Worm (Caenorhabditis elegans) whole organism, L2 larva: ENCODE measurements around the gene Y57G11C.5.
"Not testable (repeated sequence)": the region's sequence is repeated elsewhere in the genome, so short reads cannot be mapped to it uniquely, and the experiment has no call there.

ENCODE experiments used
- C34F6.9 ChIP-seq: fragments of 150-350 bp; optimal IDR thresholded peaks from 2 replicates; lab custom pipeline; 2014; ENCODE audit warnings: missing biosample characterization, missing genetic modification characterization
- F13H6.1 ChIP-seq: sonication (generic microtip); optimal IDR thresholded peaks from 2 replicates; lab custom pipeline; 2016; ENCODE audit warnings: missing genetic modification characterization, missing compliant biosample characterization
- ZK546.5 ChIP-seq: sonication (generic microtip); optimal IDR thresholded peaks from 2 replicates; lab custom pipeline; 2017; ENCODE audit warnings: missing biosample characterization, missing genetic modification characterization
- aly-2 ChIP-seq: fragments of 150-350 bp; optimal IDR thresholded peaks from 2 replicates; lab custom pipeline; 2014; ENCODE audit warnings: missing biosample characterization, missing genetic modification characterization
- ama-1 ChIP-seq: fragments of 150-350 bp; optimal IDR thresholded peaks from 2 replicates; lab custom pipeline; 2018; ENCODE audit warnings: inconsistent platforms
- blmp-1 ChIP-seq: sonication (generic microtip); optimal IDR thresholded peaks from 2 replicates; lab custom pipeline; 2017; ENCODE audit warnings: missing genetic modification characterization, mild to moderate bottlenecking, missing compliant biosample characterization, antibody characterized with exemption, moderate library complexity; ENCODE audit not compliant: insufficient read depth
- ceh-16 ChIP-seq: fragments of 150-350 bp; optimal IDR thresholded peaks from 2 replicates; lab custom pipeline; 2014; ENCODE audit warnings: missing biosample characterization, missing genetic modification characterization
- ceh-82 ChIP-seq: fragments of 150-350 bp; optimal IDR thresholded peaks from 2 replicates; lab custom pipeline; 2014; ENCODE audit warnings: missing biosample characterization, missing genetic modification characterization
- crh-2 ChIP-seq: sonication (generic microtip); optimal IDR thresholded peaks from 2 replicates; lab custom pipeline; 2017; ENCODE audit warnings: missing biosample characterization, missing genetic modification characterization
- egl-27 ChIP-seq: sonication (generic microtip); optimal IDR thresholded peaks from 3 replicates; lab custom pipeline; 2017; ENCODE audit warnings: missing biosample characterization, missing genetic modification reagents, missing genetic modification characterization
- fos-1 ChIP-seq: fragments of 150-350 bp; optimal IDR thresholded peaks from 2 replicates; lab custom pipeline; 2014; ENCODE audit warnings: missing biosample characterization, missing genetic modification characterization
- lin-13 ChIP-seq: fragments of 150-350 bp; optimal IDR thresholded peaks from 2 replicates; lab custom pipeline; 2014; ENCODE audit warnings: missing biosample characterization, missing genetic modification reagents, missing genetic modification characterization
- lsy-2 ChIP-seq, 2 experiments: fragments of 150-350 bp in 1 of 2; sonication (generic microtip) in 1 of 2; optimal IDR thresholded peaks; 2 replicates each; lab custom pipeline; 2014 to 2017; ENCODE audit warnings: missing biosample characterization in 2 of 2, missing genetic modification characterization in 2 of 2
- mab-5 ChIP-seq: fragments of 150-350 bp; optimal IDR thresholded peaks from 2 replicates; lab custom pipeline; 2014; ENCODE audit warnings: missing biosample characterization, missing genetic modification characterization
- mbf-1 ChIP-seq: sonication (generic microtip); optimal IDR thresholded peaks from 2 replicates; lab custom pipeline; 2017; ENCODE audit warnings: missing biosample characterization, missing genetic modification characterization
- mdl-1 ChIP-seq, 2 experiments: fragments of 150-350 bp in 1 of 2; sonication (generic microtip) in 1 of 2; optimal IDR thresholded peaks; 2 replicates each; lab custom pipeline; 2017; ENCODE audit warnings: missing biosample characterization in 2 of 2, missing genetic modification characterization in 2 of 2
- nhr-129 ChIP-seq: fragments of 150-350 bp; optimal IDR thresholded peaks from 2 replicates; lab custom pipeline; 2014; ENCODE audit warnings: missing biosample characterization, missing genetic modification characterization
- nhr-21 ChIP-seq: fragments of 150-350 bp; optimal IDR thresholded peaks from 2 replicates; lab custom pipeline; 2014; ENCODE audit warnings: missing biosample characterization, missing genetic modification characterization
- nhr-237 ChIP-seq: fragments of 150-350 bp; optimal IDR thresholded peaks from 2 replicates; lab custom pipeline; 2014; ENCODE audit warnings: missing biosample characterization, missing genetic modification characterization
- nhr-6 ChIP-seq: fragments of 150-350 bp; optimal IDR thresholded peaks from 2 replicates; lab custom pipeline; 2014; ENCODE audit warnings: missing biosample characterization, missing genetic modification characterization
- nhr-77 ChIP-seq: fragments of 150-350 bp; optimal IDR thresholded peaks from 2 replicates; lab custom pipeline; 2014; ENCODE audit warnings: missing biosample characterization, missing genetic modification characterization
- sem-4 ChIP-seq: fragments of 150-350 bp; optimal IDR thresholded peaks from 2 replicates; lab custom pipeline; 2014; ENCODE audit warnings: missing biosample characterization, missing genetic modification reagents, missing genetic modification characterization
- sma-3 ChIP-seq: sonication (generic microtip); optimal IDR thresholded peaks from 2 replicates; lab custom pipeline; 2016; ENCODE audit warnings: missing genetic modification reagents, missing genetic modification characterization, missing compliant biosample characterization
- sma-9 ChIP-seq, 2 experiments: fragments of 150-350 bp in 1 of 2; sonication (generic microtip) in 1 of 2; optimal IDR thresholded peaks; 2 replicates each; lab custom pipeline; 2014 to 2016; ENCODE audit warnings: missing genetic modification characterization in 2 of 2, mild to moderate bottlenecking in 1 of 2, missing biosample characterization in 1 of 2, missing compliant biosample characterization in 1 of 2, missing genetic modification reagents in 1 of 2, moderate library complexity in 1 of 2
- snpc-4 ChIP-seq: fragments of 150-350 bp; optimal IDR thresholded peaks from 2 replicates; lab custom pipeline; 2014; ENCODE audit warnings: missing biosample characterization, missing genetic modification characterization
- unc-55 ChIP-seq: fragments of 150-350 bp; sonication (generic microtip); optimal IDR thresholded peaks from 3 replicates; lab custom pipeline; 2014; ENCODE audit warnings: missing biosample characterization, missing genetic modification reagents, missing genetic modification characterization
- unc-62 ChIP-seq: fragments of 150-350 bp; optimal IDR thresholded peaks from 2 replicates; lab custom pipeline; 2014; ENCODE audit warnings: missing biosample characterization, missing genetic modification reagents, missing genetic modification characterization
- ztf-1 ChIP-seq: fragments of 200-800 bp; sonication (Bioruptor generic); conservative IDR thresholded peaks from 2 replicates; pipeline ENCODE4 v1.3.6; 2022; ENCODE audit warnings: missing genetic modification characterization, missing compliant biosample characterization
- ztf-4 ChIP-seq: fragments of 150-350 bp; optimal IDR thresholded peaks from 2 replicates; lab custom pipeline; 2014; ENCODE audit warnings: missing biosample characterization, missing genetic modification characterization

Y57G11C.5 gene

DNA sequence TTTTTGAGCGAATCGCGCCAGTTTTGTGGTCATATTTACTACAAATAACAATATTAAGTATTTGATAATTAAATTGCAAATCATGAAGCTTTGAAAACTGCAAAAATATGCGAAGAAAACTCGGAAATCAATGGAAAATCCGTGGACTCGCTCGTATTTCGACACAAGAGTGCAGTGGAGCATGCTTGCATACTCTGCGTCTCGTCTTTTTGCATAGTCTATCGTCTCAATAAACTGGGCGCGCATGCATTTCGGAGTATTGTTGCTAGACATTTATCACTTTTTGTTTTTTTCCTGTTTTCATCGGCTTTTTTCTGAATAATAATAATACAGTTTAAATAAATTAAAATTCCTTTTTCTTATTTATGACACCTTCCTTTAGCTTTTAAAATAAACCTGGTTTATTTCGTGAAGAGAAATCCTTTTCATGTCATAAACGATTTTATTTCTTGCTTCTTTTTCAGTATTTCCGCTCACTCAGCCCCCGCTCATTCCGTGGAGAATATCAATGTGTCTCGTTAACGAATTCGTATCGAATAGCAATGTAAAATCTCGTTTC is 2.5 kb upstream of the Y57G11C.5 start, which contains the start of the genes mrps-7 and Y57G11C.3 (continued):
- peak; percentile 86 for TF ChIP-seq ceh-16 (tag; lab: Kevin White, UChicago)
- TF ChIP-seq nhr-77 (tag; lab: Kevin White, UChicago), result peak; percentile 37

DNA sequence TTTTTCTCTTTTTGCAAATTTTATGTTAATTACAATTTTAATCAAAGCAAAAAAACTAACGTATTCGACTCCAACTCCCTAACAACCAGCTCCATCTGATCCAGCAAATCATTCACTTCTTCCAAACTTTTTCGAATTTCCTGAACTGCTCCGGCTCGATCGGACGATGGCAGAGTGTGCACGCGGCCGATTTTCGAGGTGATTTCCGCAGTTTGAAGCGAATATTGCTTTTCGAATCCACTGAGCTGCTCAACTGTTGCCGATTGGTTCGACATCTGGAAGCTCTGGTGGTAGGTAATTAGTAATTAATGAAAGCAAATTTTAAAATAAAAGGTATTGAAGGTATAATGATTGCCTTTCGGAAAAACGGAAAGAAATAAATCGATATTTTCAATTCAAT is 1.1 kb upstream of the Y57G11C.5 start, which contains the start of gene vti-1:
TSS of gene vti-1 (minus strand) at position 284 of the 400 bp plus-strand sequence.
- no peak for TF ChIP-seq aly-2 (tag; lab: Kevin White, UChicago)
- no peak for TF ChIP-seq ama-1 (lab: Kevin White, UChicago)

DNA sequence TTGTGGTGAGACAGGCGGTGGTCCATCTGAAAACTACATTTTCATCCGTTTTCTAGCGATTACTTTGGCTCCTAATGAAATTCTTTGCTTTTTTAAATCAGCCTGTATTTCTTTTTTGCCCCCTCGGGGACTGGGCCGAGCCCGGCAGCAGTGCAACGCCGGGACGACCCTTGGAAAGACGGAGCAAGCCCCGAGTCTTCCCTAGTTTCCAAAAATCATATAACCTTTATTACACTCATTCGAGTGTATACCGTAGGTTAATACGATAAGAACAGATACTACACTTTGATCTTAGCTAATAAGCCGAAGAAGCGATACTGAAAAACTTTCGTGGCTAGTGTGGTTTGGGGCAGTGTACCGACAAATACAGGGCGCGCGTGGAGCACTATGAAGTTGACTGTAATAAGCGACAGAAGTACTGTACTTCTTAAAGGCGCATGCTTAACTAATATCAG is 490 bp downstream of the Y57G11C.5 start:
- TF ChIP-seq snpc-4, result peak; percentile 34
- peak; percentile 8 for TF ChIP-seq sma-3 (GFP tag; lab: Kevin White, UChicago)
- no peak for TF ChIP-seq mab-5 (tag; lab: Kevin White, UChicago)

DNA sequence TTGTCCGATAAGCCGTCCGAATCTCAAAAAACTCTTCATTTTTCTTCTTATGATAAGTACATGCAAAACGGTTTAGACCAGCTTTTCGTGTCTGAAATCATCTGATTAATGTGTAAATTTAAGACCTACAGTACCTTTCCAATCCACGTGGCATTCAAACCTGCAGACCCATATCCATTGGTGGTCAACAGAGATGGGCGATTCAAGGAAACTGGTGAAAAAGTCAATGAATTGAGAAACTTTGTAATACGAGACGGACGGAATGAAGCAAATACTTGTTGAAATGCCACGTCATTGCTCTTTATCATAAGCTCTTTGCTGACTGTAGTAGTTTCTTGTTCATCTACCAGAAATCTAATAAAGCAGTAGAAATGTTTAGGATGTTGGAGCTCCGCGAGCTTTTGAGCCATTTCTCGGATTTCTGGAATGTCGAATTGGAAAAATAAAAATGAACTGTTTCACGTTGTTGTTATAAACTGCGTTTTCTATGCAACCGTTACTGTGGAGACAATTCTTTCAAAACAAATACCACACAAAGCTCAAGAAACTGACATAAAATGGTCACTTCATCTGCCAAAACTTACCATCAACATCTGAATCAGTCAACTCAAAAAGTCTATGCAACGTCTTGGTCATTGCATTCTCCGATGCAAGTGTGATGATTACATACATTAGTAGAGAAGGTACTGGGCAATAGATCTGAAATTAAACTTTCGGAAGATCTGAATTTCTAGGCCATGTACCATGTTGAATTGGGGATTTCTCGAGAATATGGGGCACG is 1.1 kb downstream of the Y57G11C.5 start:
- TF ChIP-seq unc-62 (GFP tag; lab: Kevin White, UChicago), result no peak
- no peak for TF ChIP-seq mdl-1 (tag; optimal IDR thresholded peaks at IDR 0.05; lab: Kevin White, UChicago)
- no peak for TF ChIP-seq C34F6.9 (tag; lab: Kevin White, UChicago)
- TF ChIP-seq lsy-2 (tag; optimal IDR thresholded peaks at IDR 0.05; lab: Kevin White, UChicago), result peak in 1 of 2 experiments; percentile 28
- TF ChIP-seq nhr-129 (tag; lab: Kevin White, UChicago), result no peak
- TF ChIP-seq mbf-1 (tag; lab: Kevin White, UChicago), result no peak
- TF ChIP-seq nhr-21 (tag; lab: Kevin White, UChicago), result no peak
- no peak for TF ChIP-seq nhr-237 (tag; lab: Kevin White, UChicago)
- TF ChIP-seq ztf-1 (GFP tag; lab: Robert Waterston, UW), result no peak
- TF ChIP-seq ztf-4 (tag; lab: Kevin White, UChicago), result peak; percentile 39
- no peak for TF ChIP-seq egl-27 (tag; lab: Kevin White, UChicago)
- TF ChIP-seq ama-1 (lab: Kevin White, UChicago), result peak; percentile 81
- TF ChIP-seq aly-2 (tag; lab: Kevin White, UChicago), result no peak
- no peak for TF ChIP-seq sem-4 (tag; lab: Kevin White, UChicago)
- no peak for TF ChIP-seq blmp-1
- TF ChIP-seq ceh-82 (tag; lab: Kevin White, UChicago), result no peak
- TF ChIP-seq unc-55 (GFP tag; lab: Kevin White, UChicago), result no peak
- no peak for TF ChIP-seq crh-2 (tag; lab: Kevin White, UChicago)
- TF ChIP-seq ceh-16 (tag; lab: Kevin White, UChicago), result no peak
- no peak for TF ChIP-seq ZK546.5 (tag; lab: Kevin White, UChicago)
- no peak for TF ChIP-seq F13H6.1

DNA sequence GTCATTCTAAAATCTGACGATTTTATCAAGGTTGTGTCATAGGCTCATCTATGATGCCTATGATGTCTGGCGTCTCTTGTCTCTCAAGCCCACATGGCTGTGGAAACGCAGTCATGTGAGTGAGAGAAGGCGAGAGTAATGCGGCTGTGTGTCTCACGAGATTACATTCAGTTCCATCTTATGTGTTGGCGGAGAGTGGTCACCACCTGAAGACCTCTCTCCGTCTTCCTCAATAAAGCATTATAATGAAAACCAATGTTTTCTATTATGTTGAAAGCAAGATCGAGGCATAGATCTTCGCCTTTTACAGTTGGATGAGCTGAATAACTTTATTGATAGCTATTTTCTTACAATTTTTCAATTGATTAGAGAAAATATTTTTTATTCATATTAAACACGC is 1.9 kb downstream of the Y57G11C.5 start:
- TF ChIP-seq sma-9 (GFP tag; optimal IDR thresholded peaks at IDR 0.05; lab: Kevin White, UChicago) (peak; percentile 34), lin-13 (peak; percentile 13), fos-1 (tag; lab: Kevin White, UChicago) (peak; percentile 53), blmp-1 (peak; percentile 15), lsy-2 (tag; optimal IDR thresholded peaks at IDR 0.05; lab: Kevin White, UChicago) (peak in 1 of 2 experiments; percentile 50), crh-2 (tag; lab: Kevin White, UChicago) (peak; percentile 54), nhr-21 (tag; lab: Kevin White, UChicago) (peak; percentile 57), unc-55 (GFP tag; lab: Kevin White, UChicago) (peak; percentile 61), mab-5 (tag; lab: Kevin White, UChicago) (peak; percentile 20), mdl-1 (tag; optimal IDR thresholded peaks at IDR 0.05; lab: Kevin White, UChicago) (peak; percentile 43 to 65), sma-3 (GFP tag; lab: Kevin White, UChicago) (peak; percentile 27), F13H6.1 (peak; percentile 55), C34F6.9 (tag; lab: Kevin White, UChicago) (peak; percentile 82), nhr-6 (tag; lab: Kevin White, UChicago) (peak; percentile 21), nhr-129 (tag; lab: Kevin White, UChicago) (peak; percentile 86), ama-1 (lab: Kevin White, UChicago) (peak; percentile 65)
- TF ChIP-seq sma-9 (tag; optimal IDR thresholded peaks at IDR 0.05; lab: Kevin White, UChicago), result not testable (repeated sequence)
